Fruit fly (Drosophila melanogaster) Kc167 (cell line): Measurements from ENCODE around the gene CG46191.
"Not testable (repeated sequence)": the region's sequence is repeated elsewhere in the genome, so short reads cannot be mapped to it uniquely, and the experiment has no call there.

Experiments
- Sin3A ChIP-seq: fragments of >200 bp; optimal IDR thresholded peaks from 2 replicates; lab custom pipeline; 2018; ENCODE audit warnings: missing external identifiers
- h ChIP-seq: fragments of >200 bp; optimal IDR thresholded peaks from 3 replicates; lab custom pipeline; 2018; ENCODE audit warnings: missing external identifiers
- insv ChIP-seq: fragments of >200 bp; optimal IDR thresholded peaks from 3 replicates; lab custom pipeline; 2018; ENCODE audit warnings: missing external identifiers
- psq ChIP-seq: fragments of >200 bp; optimal IDR thresholded peaks from 2 replicates; lab custom pipeline; 2017; ENCODE audit warnings: missing external identifiers
- ttk ChIP-seq: sonication (Bioruptor generic); optimal IDR thresholded peaks from 2 replicates; lab custom pipeline; 2017; ENCODE audit warnings: missing external identifiers

Gene CG46191

DNA sequence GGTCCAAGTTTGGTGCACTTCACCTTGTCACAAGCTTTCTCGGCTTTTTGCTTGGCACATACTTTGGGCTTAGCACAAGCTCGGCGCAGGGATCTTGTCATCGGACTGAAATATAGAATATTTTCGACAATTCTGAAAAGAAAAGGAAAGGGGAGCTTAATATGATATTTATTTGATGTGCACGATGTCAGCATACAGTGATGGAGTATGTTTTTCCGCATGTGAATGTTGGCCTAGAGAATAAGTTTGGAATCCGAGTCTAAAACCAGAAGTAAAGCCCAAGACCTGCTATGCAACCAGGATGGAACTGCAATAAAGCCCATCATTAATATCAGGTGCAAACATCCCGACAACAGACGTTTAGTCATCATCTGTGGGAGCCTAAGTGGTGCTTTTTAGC is at the start of gene CG46191:
Gene CG46191, minus strand, starts transcription at position 101 of the 400 bp plus-strand sequence.
- not testable (repeated sequence) for TF ChIP-seq ttk (lab: Kevin White, UChicago); insv (lab: Kevin White, UChicago); Sin3A

DNA sequence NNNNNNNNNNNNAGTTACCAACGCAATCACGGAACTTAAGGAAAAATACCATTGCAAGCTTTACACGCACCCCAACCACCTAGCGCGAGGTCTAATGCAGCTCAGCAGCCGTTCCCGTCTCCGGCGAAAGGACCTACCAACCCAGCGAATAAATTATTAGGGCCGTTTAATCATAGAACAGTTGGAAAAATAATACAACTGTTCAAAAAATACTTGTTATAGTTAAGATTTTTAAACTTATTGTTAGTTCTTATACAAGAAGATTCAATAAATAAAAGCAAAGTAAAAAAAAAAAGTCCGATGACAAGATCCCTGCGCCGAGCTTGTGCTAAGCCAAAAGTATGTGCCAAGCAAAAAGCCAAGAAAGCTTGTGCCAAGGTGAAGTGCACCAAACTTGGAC is 47.2 kb upstream of the CG46191 start, which contains the start of gene CG46193:
Gene CG46193, plus strand, starts transcription at position 301 of the 400 bp plus-strand sequence.
- TF ChIP-seq Sin3A; psq (lab: Kevin White, UChicago); h (lab: Kevin White, UChicago): not testable (repeated sequence)

DNA sequence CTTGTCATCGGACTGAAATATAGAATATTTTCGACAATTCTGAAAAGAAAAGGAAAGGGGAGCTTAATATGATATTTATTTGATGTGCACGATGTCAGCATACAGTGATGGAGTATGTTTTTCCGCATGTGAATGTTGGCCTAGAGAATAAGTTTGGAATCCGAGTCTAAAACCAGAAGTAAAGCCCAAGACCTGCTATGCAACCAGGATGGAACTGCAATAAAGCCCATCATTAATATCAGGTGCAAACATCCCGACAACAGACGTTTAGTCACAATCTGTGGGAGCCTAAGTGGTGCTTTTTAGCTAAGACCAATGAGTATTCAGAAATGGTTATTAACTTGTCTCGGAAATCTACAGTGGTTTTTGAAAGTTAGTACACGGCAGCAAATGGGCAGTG is 37.6 kb upstream of the CG46191 start, which contains the start of gene CG46192:
Gene CG46192, minus strand, starts transcription at position 101 of the 400 bp plus-strand sequence.
- TF ChIP-seq h (lab: Kevin White, UChicago); psq (lab: Kevin White, UChicago); Sin3A: not testable (repeated sequence)
